Worm (Caenorhabditis elegans) whole organism, late embryonic: ENCODE data around the gene lbp-9.

Experiments
- ahr-1 ChIP-seq: sonication (generic microtip); optimal IDR thresholded peaks from 2 replicates; lab custom pipeline; 2016; ENCODE audit warnings: missing genetic modification characterization, missing compliant biosample characterization
- ama-1 ChIP-seq: fragments of 150-350 bp; optimal IDR thresholded peaks from 2 replicates; lab custom pipeline; 2014
- ceh-2 ChIP-seq: sonication (generic microtip); optimal IDR thresholded peaks from 2 replicates; lab custom pipeline; 2016; ENCODE audit warnings: missing genotype, missing genetic modification characterization, missing compliant biosample characterization
- fax-1 ChIP-seq: sonication (generic microtip); optimal IDR thresholded peaks from 2 replicates; lab custom pipeline; 2016; ENCODE audit warnings: missing genotype, missing genetic modification characterization, missing compliant biosample characterization
- fkh-10 ChIP-seq: fragments of 150-350 bp; optimal IDR thresholded peaks from 2 replicates; lab custom pipeline; 2014; ENCODE audit warnings: missing biosample characterization, missing genetic modification reagents, missing genetic modification characterization
- nhr-11 ChIP-seq: fragments of 150-350 bp; optimal IDR thresholded peaks from 2 replicates; lab custom pipeline; 2014; ENCODE audit warnings: missing biosample characterization, missing genetic modification characterization
- odd-2 ChIP-seq: sonication (generic microtip); optimal IDR thresholded peaks from 2 replicates; lab custom pipeline; 2017; ENCODE audit warnings: antibody characterized with exemption, mild to moderate bottlenecking, missing genetic modification characterization, missing compliant biosample characterization
- pag-3 ChIP-seq: sonication (generic microtip); optimal IDR thresholded peaks from 2 replicates; lab custom pipeline; 2016; ENCODE audit warnings: missing compliant biosample characterization, missing genetic modification characterization, borderline replicate concordance
- pat-9 ChIP-seq: fragments of 200-800 bp; sonication (Bioruptor generic); optimal IDR thresholded peaks from 2 replicates; lab custom pipeline; 2018; ENCODE audit warnings: mild to moderate bottlenecking, missing genetic modification characterization, moderate library complexity, missing compliant biosample characterization
- pha-4 ChIP-seq: fragments of 150-350 bp; optimal IDR thresholded peaks from 2 replicates; lab custom pipeline; 2018; ENCODE audit warnings: missing biosample characterization, missing genetic modification reagents, missing genetic modification characterization
- ref-2 ChIP-seq: sonication (generic microtip); optimal IDR thresholded peaks from 2 replicates; lab custom pipeline; 2016; ENCODE audit warnings: missing genetic modification characterization, missing compliant biosample characterization

DNA sequence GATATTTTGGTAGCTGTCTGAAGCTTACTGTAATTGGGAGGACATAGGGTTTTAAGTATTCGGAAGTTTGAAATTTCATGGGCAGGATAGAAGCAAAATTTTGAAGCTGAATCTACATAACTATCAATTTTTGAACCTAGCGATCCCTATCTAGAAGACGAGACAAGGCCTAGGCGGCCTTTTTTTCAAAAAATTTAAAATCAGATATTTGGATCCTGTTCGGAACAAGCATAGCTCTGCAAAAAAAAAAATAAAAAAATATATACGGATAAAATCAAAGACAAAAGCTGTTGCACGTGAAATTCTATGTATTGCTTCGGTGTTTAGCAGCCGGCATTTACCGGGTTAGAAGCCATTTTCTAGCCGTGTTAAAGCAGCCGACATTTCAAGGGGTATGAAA is 27.0 kb downstream of the lbp-9 start, which contains the start of gene F36F12.2:
- TF ChIP-seq pat-9 (tag; lab: Kevin White, UChicago) (no peak), nhr-11 (tag; lab: Kevin White, UChicago) (no peak), odd-2 (tag; lab: Kevin White, UChicago) (no peak), pha-4 (no peak), ahr-1 (tag; lab: Kevin White, UChicago) (no peak), fkh-10 (no peak), ref-2 (tag; lab: Kevin White, UChicago) (no peak), pag-3 (tag; lab: Kevin White, UChicago) (no peak), ama-1 (lab: Kevin White, UChicago) (no peak), fax-1 (no peak), ceh-2 (tag; lab: Kevin White, UChicago) (no peak)
